Worm (Caenorhabditis elegans) whole organism, L2 larva: ENCODE measurements around the gene W10G11.19.
A peak's percentile ranks its signal among the peaks of the same experiment; 100 is the strongest.
"Not testable (repeated sequence)": the region's sequence is repeated elsewhere in the genome, so short reads cannot be mapped to it uniquely, and the experiment has no call there.

Source experiments
- C34F6.9 ChIP-seq: fragments of 150-350 bp; optimal IDR thresholded peaks from 2 replicates; lab custom pipeline; 2014; ENCODE audit warnings: missing biosample characterization, missing genetic modification characterization
- F13H6.1 ChIP-seq: sonication (generic microtip); optimal IDR thresholded peaks from 2 replicates; lab custom pipeline; 2016; ENCODE audit warnings: missing genetic modification characterization, missing compliant biosample characterization
- R02D3.7 ChIP-seq: fragments of 150-350 bp; optimal IDR thresholded peaks from 2 replicates; lab custom pipeline; 2014; ENCODE audit warnings: missing biosample characterization, missing genetic modification characterization
- ZK546.5 ChIP-seq: sonication (generic microtip); optimal IDR thresholded peaks from 2 replicates; lab custom pipeline; 2017; ENCODE audit warnings: missing biosample characterization, missing genetic modification characterization
- alr-1 ChIP-seq: fragments of 150-350 bp; optimal IDR thresholded peaks from 2 replicates; lab custom pipeline; 2014; ENCODE audit warnings: missing biosample characterization, missing genetic modification characterization
- aly-2 ChIP-seq: fragments of 150-350 bp; optimal IDR thresholded peaks from 2 replicates; lab custom pipeline; 2014; ENCODE audit warnings: missing biosample characterization, missing genetic modification characterization
- ama-1 ChIP-seq: fragments of 150-350 bp; optimal IDR thresholded peaks from 2 replicates; lab custom pipeline; 2018; ENCODE audit warnings: inconsistent platforms
- ceh-16 ChIP-seq: fragments of 150-350 bp; optimal IDR thresholded peaks from 2 replicates; lab custom pipeline; 2014; ENCODE audit warnings: missing biosample characterization, missing genetic modification characterization
- ceh-82 ChIP-seq: fragments of 150-350 bp; optimal IDR thresholded peaks from 2 replicates; lab custom pipeline; 2014; ENCODE audit warnings: missing biosample characterization, missing genetic modification characterization
- crh-2 ChIP-seq: sonication (generic microtip); optimal IDR thresholded peaks from 2 replicates; lab custom pipeline; 2017; ENCODE audit warnings: missing biosample characterization, missing genetic modification characterization
- dmd-4 ChIP-seq: sonication (generic microtip); optimal IDR thresholded peaks from 2 replicates; lab custom pipeline; 2017; ENCODE audit warnings: missing biosample characterization, missing genetic modification characterization
- egl-27 ChIP-seq: sonication (generic microtip); optimal IDR thresholded peaks from 3 replicates; lab custom pipeline; 2017; ENCODE audit warnings: missing biosample characterization, missing genetic modification reagents, missing genetic modification characterization
- elt-1 ChIP-seq: fragments of 150-350 bp; optimal IDR thresholded peaks from 2 replicates; lab custom pipeline; 2014; ENCODE audit warnings: missing biosample characterization, missing genetic modification characterization
- elt-3 ChIP-seq: sonication (generic microtip); optimal IDR thresholded peaks from 2 replicates; lab custom pipeline; 2017; ENCODE audit warnings: missing biosample characterization, missing genetic modification characterization
- fos-1 ChIP-seq: fragments of 150-350 bp; optimal IDR thresholded peaks from 2 replicates; lab custom pipeline; 2014; ENCODE audit warnings: missing biosample characterization, missing genetic modification characterization
- gmeb-1 ChIP-seq: fragments of 150-350 bp; optimal IDR thresholded peaks from 2 replicates; lab custom pipeline; 2014; ENCODE audit warnings: missing biosample characterization, missing genetic modification characterization
- lin-11 ChIP-seq: fragments of 150-350 bp; sonication (generic microtip); optimal IDR thresholded peaks from 2 replicates; lab custom pipeline; 2014; ENCODE audit warnings: missing biosample characterization, missing genetic modification characterization, inconsistent platforms, mixed read lengths
- lin-13 ChIP-seq: fragments of 150-350 bp; optimal IDR thresholded peaks from 2 replicates; lab custom pipeline; 2014; ENCODE audit warnings: missing biosample characterization, missing genetic modification reagents, missing genetic modification characterization
- lin-39 ChIP-seq: fragments of 150-350 bp; optimal IDR thresholded peaks from 2 replicates; lab custom pipeline; 2014; ENCODE audit warnings: missing biosample characterization, missing genetic modification reagents, missing genetic modification characterization
- lsy-2 ChIP-seq, 2 experiments: fragments of 150-350 bp in 1 of 2; sonication (generic microtip) in 1 of 2; optimal IDR thresholded peaks; 2 replicates each; lab custom pipeline; 2014 to 2017; ENCODE audit warnings: missing biosample characterization in 2 of 2, missing genetic modification characterization in 2 of 2
- mdl-1 ChIP-seq, 2 experiments: fragments of 150-350 bp in 1 of 2; sonication (generic microtip) in 1 of 2; optimal IDR thresholded peaks; 2 replicates each; lab custom pipeline; 2017; ENCODE audit warnings: missing biosample characterization in 2 of 2, missing genetic modification characterization in 2 of 2
- nhr-10 ChIP-seq: sonication (generic microtip); optimal IDR thresholded peaks from 2 replicates; lab custom pipeline; 2017; ENCODE audit warnings: missing biosample characterization, missing genetic modification characterization
- nhr-11 ChIP-seq: fragments of 150-350 bp; optimal IDR thresholded peaks from 2 replicates; lab custom pipeline; 2014; ENCODE audit warnings: missing biosample characterization, missing genetic modification characterization
- nhr-12 ChIP-seq: fragments of 150-350 bp; optimal IDR thresholded peaks from 2 replicates; lab custom pipeline; 2014; ENCODE audit warnings: missing biosample characterization, missing genetic modification characterization
- nhr-129 ChIP-seq: fragments of 150-350 bp; optimal IDR thresholded peaks from 2 replicates; lab custom pipeline; 2014; ENCODE audit warnings: missing biosample characterization, missing genetic modification characterization
- nhr-21 ChIP-seq: fragments of 150-350 bp; optimal IDR thresholded peaks from 2 replicates; lab custom pipeline; 2014; ENCODE audit warnings: missing biosample characterization, missing genetic modification characterization
- nhr-23 ChIP-seq: fragments of 150-350 bp; optimal IDR thresholded peaks from 2 replicates; lab custom pipeline; 2014; ENCODE audit warnings: missing biosample characterization, missing genetic modification reagents, missing genetic modification characterization
- nhr-25 ChIP-seq: fragments of 150-350 bp; sonication (generic microtip); optimal IDR thresholded peaks from 3 replicates; lab custom pipeline; 2014; ENCODE audit warnings: missing biosample characterization, missing genetic modification characterization
- nhr-6 ChIP-seq: fragments of 150-350 bp; optimal IDR thresholded peaks from 2 replicates; lab custom pipeline; 2014; ENCODE audit warnings: missing biosample characterization, missing genetic modification characterization
- nhr-77 ChIP-seq: fragments of 150-350 bp; optimal IDR thresholded peaks from 2 replicates; lab custom pipeline; 2014; ENCODE audit warnings: missing biosample characterization, missing genetic modification characterization
- peb-1 ChIP-seq: fragments of 150-350 bp; optimal IDR thresholded peaks from 2 replicates; lab custom pipeline; 2014; ENCODE audit warnings: missing biosample characterization, missing genetic modification characterization
- sem-4 ChIP-seq: fragments of 150-350 bp; optimal IDR thresholded peaks from 2 replicates; lab custom pipeline; 2014; ENCODE audit warnings: missing biosample characterization, missing genetic modification reagents, missing genetic modification characterization
- sma-3 ChIP-seq: sonication (generic microtip); optimal IDR thresholded peaks from 2 replicates; lab custom pipeline; 2016; ENCODE audit warnings: missing genetic modification reagents, missing genetic modification characterization, missing compliant biosample characterization
- sma-9 ChIP-seq, 2 experiments: fragments of 150-350 bp in 1 of 2; sonication (generic microtip) in 1 of 2; optimal IDR thresholded peaks; 2 replicates each; lab custom pipeline; 2014 to 2016; ENCODE audit warnings: missing genetic modification characterization in 2 of 2, mild to moderate bottlenecking in 1 of 2, missing biosample characterization in 1 of 2, missing compliant biosample characterization in 1 of 2, missing genetic modification reagents in 1 of 2, moderate library complexity in 1 of 2
- unc-39 ChIP-seq: fragments of 150-350 bp; optimal IDR thresholded peaks from 2 replicates; lab custom pipeline; 2014; ENCODE audit warnings: missing biosample characterization, missing genetic modification characterization
- unc-55 ChIP-seq: fragments of 150-350 bp; sonication (generic microtip); optimal IDR thresholded peaks from 3 replicates; lab custom pipeline; 2014; ENCODE audit warnings: missing biosample characterization, missing genetic modification reagents, missing genetic modification characterization
- unc-62 ChIP-seq: fragments of 150-350 bp; optimal IDR thresholded peaks from 2 replicates; lab custom pipeline; 2014; ENCODE audit warnings: missing biosample characterization, missing genetic modification reagents, missing genetic modification characterization
- zag-1 ChIP-seq: fragments of 150-350 bp; optimal IDR thresholded peaks from 2 replicates; lab custom pipeline; 2014; ENCODE audit warnings: missing biosample characterization, missing genetic modification characterization
- ztf-1 ChIP-seq: fragments of 200-800 bp; sonication (Bioruptor generic); conservative IDR thresholded peaks from 2 replicates; pipeline ENCODE4 v1.3.6; 2022; ENCODE audit warnings: missing genetic modification characterization, missing compliant biosample characterization
- ztf-11 ChIP-seq: sonication (generic microtip); optimal IDR thresholded peaks from 2 replicates; lab custom pipeline; 2017; ENCODE audit warnings: missing biosample characterization, missing genetic modification characterization
- ztf-4 ChIP-seq: fragments of 150-350 bp; optimal IDR thresholded peaks from 2 replicates; lab custom pipeline; 2014; ENCODE audit warnings: missing biosample characterization, missing genetic modification characterization

The W10G11.19 gene

ce11 chrII:3523547-3523946 lies 26.9 kb upstream of the W10G11.19 start:
- TF ChIP-seq crh-2, result peak; percentile 43
- TF ChIP-seq sma-9 (GFP tag; optimal IDR thresholded peaks at IDR 0.05; lab: Kevin White, UChicago), result peak; percentile 55
- TF ChIP-seq sma-9 (tag; optimal IDR thresholded peaks at IDR 0.05; lab: Kevin White, UChicago), result not testable (repeated sequence)
- peak; percentile 61 for TF ChIP-seq nhr-25 (tag; lab: Kevin White, UChicago)
- peak; percentile 32 for TF ChIP-seq sma-3 (GFP tag; lab: Kevin White, UChicago)
- peak; percentile 48 for TF ChIP-seq gmeb-1 (tag; lab: Kevin White, UChicago)
- peak; percentile 89 to 97 for TF ChIP-seq lsy-2 (tag; optimal IDR thresholded peaks at IDR 0.05; lab: Kevin White, UChicago)
- TF ChIP-seq lin-11, result peak; percentile 4
- TF ChIP-seq nhr-129 (tag; lab: Kevin White, UChicago), result peak; percentile 73
- peak; percentile 56 for TF ChIP-seq F13H6.1
- TF ChIP-seq unc-55 (GFP tag; lab: Kevin White, UChicago), result peak; percentile 87
- peak; percentile 68 for TF ChIP-seq C34F6.9 (tag; lab: Kevin White, UChicago)
- TF ChIP-seq ZK546.5 (tag; lab: Kevin White, UChicago), result peak; percentile 6
- TF ChIP-seq zag-1 (tag; lab: Kevin White, UChicago), result peak; percentile 20
- TF ChIP-seq lin-13 (GFP tag; lab: Kevin White, UChicago), result peak; percentile 67

- TF ChIP-seq nhr-10 (tag; lab: Kevin White, UChicago), result no peak
- TF ChIP-seq nhr-6 (tag; lab: Kevin White, UChicago), result no peak
- TF ChIP-seq lin-13 (GFP tag; lab: Kevin White, UChicago), result no peak
- no peak for TF ChIP-seq sem-4 (tag; lab: Kevin White, UChicago)
- TF ChIP-seq nhr-21 (tag; lab: Kevin White, UChicago), result no peak
- no peak for TF ChIP-seq sma-3 (GFP tag; lab: Kevin White, UChicago)
- no peak for TF ChIP-seq nhr-77 (tag; lab: Kevin White, UChicago)
- TF ChIP-seq crh-2, result no peak
- TF ChIP-seq lin-11, result no peak
- no peak for TF ChIP-seq ztf-1 (GFP tag; lab: Robert Waterston, UW)
- TF ChIP-seq elt-3 (tag; lab: Kevin White, UChicago), result no peak
- TF ChIP-seq gmeb-1 (tag; lab: Kevin White, UChicago), result no peak
- no peak for TF ChIP-seq ztf-11 (tag; lab: Kevin White, UChicago)
- TF ChIP-seq ZK546.5 (tag; lab: Kevin White, UChicago), result no peak
- TF ChIP-seq R02D3.7 (tag; lab: Kevin White, UChicago), result no peak
- no peak for TF ChIP-seq ceh-82 (tag; lab: Kevin White, UChicago)
- no peak for TF ChIP-seq peb-1 (tag; lab: Kevin White, UChicago)
- TF ChIP-seq nhr-11 (tag; lab: Kevin White, UChicago), result no peak
- no peak for TF ChIP-seq dmd-4 (tag; lab: Kevin White, UChicago)
- TF ChIP-seq elt-1 (tag; lab: Kevin White, UChicago), result no peak
Measured at ce11 chrII:3524097-3524496, 26.4 kb upstream of the W10G11.19 start, which contains the start of gene col-72. Gene col-72 (minus strand): TSS chrII:3524197.

DNA sequence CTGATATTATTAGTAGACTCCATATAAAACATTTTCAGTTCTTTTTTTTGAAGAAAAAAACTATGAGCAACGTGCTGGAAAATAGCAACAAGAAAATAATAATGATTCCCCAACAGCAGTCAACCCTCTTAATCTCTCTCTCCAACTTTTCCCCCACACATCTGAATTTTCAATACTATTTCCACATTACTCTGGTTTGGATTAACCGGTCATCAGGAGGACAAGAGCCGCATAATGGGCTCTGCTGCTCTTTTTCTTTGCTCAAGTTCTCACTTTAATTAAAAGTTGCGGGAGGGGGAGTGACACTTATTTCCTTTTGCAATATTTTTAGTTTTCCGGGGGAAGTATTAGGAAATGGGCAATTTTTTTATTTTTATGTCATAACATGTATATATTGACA lies 23.0 kb upstream of the W10G11.19 start:
- no peak for TF ChIP-seq crh-2
- TF ChIP-seq elt-1 (tag; lab: Kevin White, UChicago), result no peak
- no peak for TF ChIP-seq ama-1 (lab: Kevin White, UChicago)
- TF ChIP-seq ztf-4 (tag; lab: Kevin White, UChicago), result no peak
- TF ChIP-seq nhr-21 (tag; lab: Kevin White, UChicago), result no peak
- TF ChIP-seq lin-39 (tag; lab: Kevin White, UChicago), result no peak
- TF ChIP-seq ceh-16, result no peak
- no peak for TF ChIP-seq fos-1 (tag; lab: Kevin White, UChicago)

- TF ChIP-seq fos-1 (tag; lab: Kevin White, UChicago), result no peak
- TF ChIP-seq C34F6.9 (tag; lab: Kevin White, UChicago), result peak; percentile 7
- TF ChIP-seq crh-2, result no peak
- no peak for TF ChIP-seq nhr-6 (tag; lab: Kevin White, UChicago)
Measured at ce11 chrII:3528256-3528655, 22.2 kb upstream of the W10G11.19 start, which contains the start of gene ncs-6. Gene ncs-6 (minus strand): TSS chrII:3528516.

DNA sequence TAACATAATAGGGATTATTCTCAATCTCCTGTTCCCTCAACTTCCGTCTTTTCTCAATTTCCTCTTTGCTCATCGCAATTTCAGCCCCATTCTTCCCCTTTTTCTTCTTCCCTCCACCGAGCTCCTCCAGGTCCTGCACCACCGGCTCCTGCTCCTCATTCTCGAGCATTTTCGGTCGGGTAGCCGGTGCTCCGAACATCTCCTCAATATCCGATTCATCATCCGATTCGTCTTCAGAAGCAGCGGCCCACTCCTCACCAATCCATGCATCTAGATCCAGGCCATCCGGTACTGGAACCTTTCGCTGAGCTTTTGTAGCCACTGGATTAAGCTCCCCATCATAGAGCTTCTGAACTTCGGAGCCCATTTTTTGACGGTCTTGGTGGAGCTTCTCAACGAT lies 10.3 kb upstream of the W10G11.19 start:
- no peak for TF ChIP-seq crh-2
- TF ChIP-seq elt-3 (tag; lab: Kevin White, UChicago), result no peak
- TF ChIP-seq nhr-12 (tag; lab: Kevin White, UChicago), result no peak
- TF ChIP-seq ama-1 (lab: Kevin White, UChicago), result no peak
- no peak for TF ChIP-seq ZK546.5 (tag; lab: Kevin White, UChicago)
- no peak for TF ChIP-seq sma-3 (GFP tag; lab: Kevin White, UChicago)
- TF ChIP-seq alr-1 (tag; lab: Kevin White, UChicago), result no peak
- no peak for TF ChIP-seq nhr-23 (tag; lab: Kevin White, UChicago)
- TF ChIP-seq ztf-4 (tag; lab: Kevin White, UChicago), result no peak
- TF ChIP-seq zag-1 (tag; lab: Kevin White, UChicago), result no peak
- no peak for TF ChIP-seq mdl-1 (tag; optimal IDR thresholded peaks at IDR 0.05; lab: Kevin White, UChicago)
- TF ChIP-seq unc-62 (GFP tag; lab: Kevin White, UChicago), result no peak
- TF ChIP-seq unc-39 (tag; lab: Kevin White, UChicago), result no peak
- TF ChIP-seq unc-55 (GFP tag; lab: Kevin White, UChicago), result no peak
- TF ChIP-seq nhr-11 (tag; lab: Kevin White, UChicago), result no peak
- TF ChIP-seq nhr-25 (tag; lab: Kevin White, UChicago), result no peak
- no peak for TF ChIP-seq aly-2 (tag; lab: Kevin White, UChicago)
- TF ChIP-seq egl-27 (tag; lab: Kevin White, UChicago), result no peak
- TF ChIP-seq nhr-21 (tag; lab: Kevin White, UChicago), result no peak
